Fruit fly (Drosophila melanogaster) whole organism, embryonic: ENCODE measurements around the gene trbd.

Experiments
- Asciz ChIP-seq: fragments of 200-800 bp; sonication (Bioruptor generic); optimal IDR thresholded peaks from 2 replicates; lab custom pipeline; 2017; ENCODE audit warnings: missing biosample characterization, mild to moderate bottlenecking, missing genetic modification characterization, missing genetic modification reagents
- CG14050 ChIP-seq: fragments of 200-800 bp; sonication (Bioruptor generic); IDR thresholded peaks from 3 replicates; pipeline ENCODE4 v1.3.6; 2022; ENCODE audit warnings: missing biosample characterization, missing genetic modification characterization
- CG16815 ChIP-seq: fragments of 200-800 bp; sonication (Bioruptor generic); optimal IDR thresholded peaks from 3 replicates; lab custom pipeline; 2017; ENCODE audit warnings: missing biosample characterization, mild to moderate bottlenecking, missing genetic modification characterization
- CG31441 ChIP-seq: fragments of 200-800 bp; sonication (Bioruptor generic); IDR thresholded peaks from 2 replicates; pipeline ENCODE4 v1.3.6; 2022; ENCODE audit warnings: missing biosample characterization, missing genetic modification characterization
- CG32767 ChIP-seq: fragments of 200-800 bp; sonication (Bioruptor generic); IDR thresholded peaks from 2 replicates; pipeline ENCODE4 v1.3.6; 2022; ENCODE audit warnings: missing biosample characterization, missing genetic modification characterization
- CG3407 ChIP-seq: fragments of 200-800 bp; sonication (Bioruptor generic); optimal IDR thresholded peaks from 2 replicates; lab custom pipeline; 2018; ENCODE audit warnings: missing biosample characterization, mild to moderate bottlenecking, missing genetic modification characterization
- caup ChIP-seq: fragments of 200-800 bp; sonication (Bioruptor generic); optimal IDR thresholded peaks from 3 replicates; lab custom pipeline; 2017; ENCODE audit warnings: missing biosample characterization, mild to moderate bottlenecking, missing genetic modification characterization, moderate library complexity; ENCODE audit not compliant: severe bottlenecking
- dan ChIP-seq: fragments of 200-800 bp; sonication (Bioruptor generic); IDR thresholded peaks from 2 replicates; pipeline ENCODE4 v1.3.6; 2022; ENCODE audit warnings: missing biosample characterization, missing genetic modification characterization
- slbo ChIP-seq: fragments of 200-800 bp; sonication (Bioruptor generic); IDR thresholded peaks from 2 replicates; pipeline ENCODE4 v1.3.6; 2022; ENCODE audit warnings: missing biosample characterization, missing genetic modification characterization

- TF ChIP-seq CG31441 (GFP tag; lab: Robert Waterston, UW) (no peak; the same call in 1 of the 2 replicates), CG32767 (GFP tag; lab: Robert Waterston, UW) (no peak), Asciz (GFP tag; lab: Kevin White, UChicago) (no peak), CG14050 (GFP tag; lab: Robert Waterston, UW) (no peak; the same call in 2 of the 3 replicates), caup (GFP tag; lab: Kevin White, UChicago) (no peak), CG3407 (GFP tag; lab: Kevin White, UChicago) (no peak), CG16815 (GFP tag; lab: Kevin White, UChicago) (no peak), slbo (peak; percentile 67), dan (GFP tag; lab: Robert Waterston, UW) (no peak)
Observed at dm6 chr3R:9747272-9747874, 36.5 kb upstream of the trbd start, which contains the start of gene CG12948.
